Fruit fly (Drosophila melanogaster) whole organism, embryonic: ENCODE results near the gene CG43229.

ENCODE experiments used
- Awh ChIP-seq: fragments of 200-800 bp; sonication (Bioruptor generic); IDR thresholded peaks from 2 replicates; pipeline ENCODE4, ENCODE4 v1.3.6; 2022; ENCODE audit warnings: missing biosample characterization, missing genetic modification characterization
- B-H1 ChIP-seq: fragments of 200-800 bp; sonication (Bioruptor generic); IDR thresholded peaks from 3 replicates; pipeline ENCODE4 v1.3.6; 2022; ENCODE audit warnings: missing biosample characterization, missing genetic modification characterization
- CG10267 ChIP-seq: fragments of 200-800 bp; sonication (Bioruptor generic); optimal IDR thresholded peaks from 2 replicates; lab custom pipeline; 2018; ENCODE audit warnings: missing biosample characterization, mild to moderate bottlenecking, missing genetic modification characterization, moderate library complexity
- CG10321 ChIP-seq: fragments of 200-800 bp; sonication (Bioruptor generic); IDR thresholded peaks from 2 replicates; pipeline ENCODE4 v1.3.6; 2022; ENCODE audit warnings: missing biosample characterization, missing genetic modification characterization
- CG11696 ChIP-seq: fragments of 200-800 bp; sonication (Bioruptor generic); IDR thresholded peaks from 2 replicates; pipeline ENCODE4 v1.3.6; 2022; ENCODE audit warnings: missing biosample characterization, missing genetic modification characterization
- CG13624 ChIP-seq: fragments of 200-800 bp; sonication (Bioruptor generic); optimal IDR thresholded peaks from 2 replicates; lab custom pipeline; 2016; ENCODE audit warnings: missing biosample characterization, missing genetic modification characterization
- CG13894 ChIP-seq: fragments of 200-800 bp; sonication (Bioruptor generic); optimal IDR thresholded peaks from 3 replicates; lab custom pipeline; 2018; ENCODE audit warnings: missing biosample characterization, mild to moderate bottlenecking, missing genetic modification characterization, moderate library complexity
- CG14441 ChIP-seq: fragments of 200-800 bp; sonication (Bioruptor generic); IDR thresholded peaks from 2 replicates; pipeline ENCODE4 v1.3.6; 2022; ENCODE audit warnings: missing biosample characterization, missing genetic modification characterization
- CG1602 ChIP-seq: fragments of 200-800 bp; sonication (Bioruptor generic); optimal IDR thresholded peaks from 3 replicates; lab custom pipeline; 2016; ENCODE audit warnings: missing biosample characterization, missing genetic modification characterization
- CG1603 ChIP-seq: fragments of 200-800 bp; sonication (Bioruptor generic); optimal IDR thresholded peaks from 2 replicates; lab custom pipeline; 2019; ENCODE audit warnings: missing biosample characterization, mild to moderate bottlenecking, missing genetic modification characterization, moderate library complexity
- CG3281 ChIP-seq: fragments of 200-800 bp; sonication (Bioruptor generic); optimal IDR thresholded peaks from 3 replicates; lab custom pipeline; 2017; ENCODE audit warnings: missing biosample characterization, mild to moderate bottlenecking, missing genetic modification characterization
- CG9876 ChIP-seq: fragments of 200-800 bp; sonication (Bioruptor generic); optimal IDR thresholded peaks from 2 replicates; lab custom pipeline; 2016; ENCODE audit warnings: missing biosample characterization, missing genetic modification characterization
- Gug ChIP-seq: fragments of 200-800 bp; sonication (Bioruptor generic); IDR thresholded peaks from 4 replicates; pipeline ENCODE4 v1.3.6; 2022; ENCODE audit warnings: missing biosample characterization, missing genetic modification characterization
- HLH3B ChIP-seq: fragments of 200-800 bp; sonication (Bioruptor generic); IDR thresholded peaks from 2 replicates; pipeline ENCODE4 v1.3.6; 2022; ENCODE audit warnings: missing biosample characterization, missing genetic modification characterization
- Hr51 ChIP-seq, 2 experiments: fragments of 200-800 bp; sonication (Bioruptor generic); optimal IDR thresholded peaks; 2 replicates in 1 of 2; 3 replicates in 1 of 2; lab custom pipeline; 2016 to 2018; ENCODE audit warnings: missing biosample characterization in 2 of 2, missing genetic modification characterization in 2 of 2, mild to moderate bottlenecking in 1 of 2, moderate library complexity in 1 of 2
- Lpt ChIP-seq: fragments of >200 bp; optimal IDR thresholded peaks from 2 replicates; lab custom pipeline; 2018; ENCODE audit warnings: missing biosample characterization, missing genetic modification characterization
- Ptx1 ChIP-seq: fragments of 200-800 bp; sonication (Bioruptor generic); IDR thresholded peaks from 2 replicates; pipeline ENCODE4 v1.3.6; 2022; ENCODE audit warnings: missing biosample characterization, missing genetic modification characterization
- Sox100B ChIP-seq: fragments of 200-800 bp; sonication (Bioruptor generic); optimal IDR thresholded peaks from 3 replicates; lab custom pipeline; 2018; ENCODE audit warnings: missing biosample characterization, mild to moderate bottlenecking, missing genetic modification characterization
- Stat92E ChIP-seq, 3 experiments: fragments of >200 bp in 2 of 3; fragments of 200-800 bp in 1 of 3; sonication (Bioruptor generic) in 1 of 3; optimal IDR thresholded peaks; 2 replicates each; lab custom pipeline; 2017 to 2019; ENCODE audit warnings: missing biosample characterization in 3 of 3, missing genetic modification characterization in 3 of 3, mild to moderate bottlenecking in 1 of 3, moderate library complexity in 1 of 3
- abd-A ChIP-seq: fragments of 200-800 bp; sonication (Bioruptor generic); optimal IDR thresholded peaks from 3 replicates; lab custom pipeline; 2019; ENCODE audit warnings: missing biosample characterization, mild to moderate bottlenecking, missing genetic modification characterization, moderate library complexity
- ac ChIP-seq: fragments of 200-800 bp; sonication (Bioruptor generic); optimal IDR thresholded peaks from 3 replicates; lab custom pipeline; 2017; ENCODE audit warnings: missing biosample characterization, mild to moderate bottlenecking, missing genetic modification characterization
- amos ChIP-seq: fragments of 200-800 bp; sonication (Bioruptor generic); IDR thresholded peaks from 2 replicates; pipeline ENCODE4 v1.3.6; 2022; ENCODE audit warnings: missing biosample characterization, missing genetic modification characterization; ENCODE audit not compliant: partially characterized antibody
- bowl ChIP-seq: fragments of 200-800 bp; sonication (Bioruptor generic); IDR thresholded peaks from 2 replicates; pipeline ENCODE4 v1.3.6; 2022; ENCODE audit warnings: missing biosample characterization, missing genetic modification characterization
- chn ChIP-seq: fragments of 200-800 bp; sonication (Bioruptor generic); optimal IDR thresholded peaks from 2 replicates; lab custom pipeline; 2016; ENCODE audit warnings: missing biosample characterization, missing genetic modification characterization
- crol ChIP-seq: fragments of 200-800 bp; sonication (Bioruptor generic); IDR thresholded peaks from 2 replicates; pipeline ENCODE4 v1.3.6; 2022; ENCODE audit warnings: missing biosample characterization, missing genetic modification characterization
- dmrt99B ChIP-seq: fragments of 200-800 bp; sonication (Bioruptor generic); optimal IDR thresholded peaks from 2 replicates; lab custom pipeline; 2018; ENCODE audit warnings: missing biosample characterization, mild to moderate bottlenecking, missing genetic modification characterization, moderate library complexity
- grau ChIP-seq: fragments of 200-800 bp; optimal IDR thresholded peaks from 3 replicates; lab custom pipeline; 2019; ENCODE audit warnings: missing biosample characterization, mild to moderate bottlenecking, missing genetic modification characterization, moderate library complexity
- grn ChIP-seq: fragments of 200-800 bp; sonication (Bioruptor generic); optimal IDR thresholded peaks from 3 replicates; lab custom pipeline; 2017; ENCODE audit warnings: missing biosample characterization, missing genetic modification characterization
- gro ChIP-seq: fragments of 200-800 bp; sonication (Bioruptor generic); optimal IDR thresholded peaks from 2 replicates; lab custom pipeline; 2016; ENCODE audit warnings: missing biosample characterization, missing genetic modification characterization
- ken ChIP-seq: fragments of 200-800 bp; sonication (Bioruptor generic); IDR thresholded peaks from 3 replicates; pipeline ENCODE4 v1.3.6; 2022; ENCODE audit warnings: missing biosample characterization, missing genetic modification characterization
- kni ChIP-seq: fragments of 200-800 bp; sonication (Bioruptor generic); optimal IDR thresholded peaks from 3 replicates; lab custom pipeline; 2017; ENCODE audit warnings: mild to moderate bottlenecking, missing biosample characterization, missing genetic modification reagents, missing genetic modification characterization
- p53 ChIP-seq: fragments of 200-800 bp; sonication (Bioruptor generic); optimal IDR thresholded peaks from 2 replicates; lab custom pipeline; 2016; ENCODE audit warnings: missing biosample characterization, missing genetic modification characterization
- row ChIP-seq: fragments of 200-800 bp; sonication (Bioruptor generic); IDR thresholded peaks from 3 replicates; pipeline ENCODE4 v1.3.6; 2022; ENCODE audit warnings: missing biosample characterization, missing genetic modification characterization
- sd ChIP-seq: fragments of 200-800 bp; sonication (Bioruptor generic); optimal IDR thresholded peaks from 3 replicates; lab custom pipeline; 2018; ENCODE audit warnings: missing biosample characterization, mild to moderate bottlenecking, missing genetic modification characterization, moderate library complexity
- sens-2 ChIP-seq: fragments of 200-800 bp; sonication (Bioruptor generic); IDR thresholded peaks from 2 replicates; pipeline ENCODE4 v1.3.6; 2022; ENCODE audit warnings: missing biosample characterization, missing genetic modification characterization
- slp2 ChIP-seq: fragments of 200-800 bp; sonication (Bioruptor generic); optimal IDR thresholded peaks from 2 replicates; lab custom pipeline; 2016; ENCODE audit warnings: missing biosample characterization, missing genetic modification characterization
- tio ChIP-seq: fragments of 200-800 bp; sonication (Bioruptor generic); optimal IDR thresholded peaks from 2 replicates; lab custom pipeline; 2017; ENCODE audit warnings: missing biosample characterization, missing genetic modification characterization, inconsistent platforms

CG43229 gene

dm6 chrX:18140932-18141587, 2.7 kb downstream of the CG43229 start (continued):
- peak; percentile 21 for TF ChIP-seq CG1602
- TF ChIP-seq tio (GFP tag; lab: Kevin White, UChicago) = peak; percentile 23
- no peak for TF ChIP-seq p53 (GFP tag; lab: Kevin White, UChicago)
- TF ChIP-seq gro = no peak
- TF ChIP-seq B-H1 (GFP tag; lab: Robert Waterston, UW) = no peak; the same call in 2 of the 3 replicates
- TF ChIP-seq Gug (GFP tag; lab: Robert Waterston, UW) = peak; percentile 10; the same call in 1 of the 4 replicates
- no peak for TF ChIP-seq amos (GFP tag; lab: Robert Waterston, UW)
- no peak for TF ChIP-seq Stat92E (GFP tag; optimal IDR thresholded peaks at IDR 0.05; lab: Kevin White, UChicago)
- TF ChIP-seq HLH3B (GFP tag; lab: Robert Waterston, UW) = 0 out of 2 replicates have a peak, but pooled peaks have one; percentile 30
- peak; percentile 35 for TF ChIP-seq CG1603 (tag; lab: Kevin White, UChicago)
- TF ChIP-seq dmrt99B (tag; lab: Kevin White, UChicago) = peak; percentile 50
- TF ChIP-seq CG11696 (GFP tag; lab: Robert Waterston, UW) = no peak
- no peak for TF ChIP-seq slp2 (GFP tag; lab: Kevin White, UChicago)
- TF ChIP-seq ac = no peak
- peak; percentile 11 for TF ChIP-seq CG3281
- peak; percentile 6 for TF ChIP-seq Sox100B
- TF ChIP-seq CG13624 (GFP tag; lab: Kevin White, UChicago) = no peak
- no peak for TF ChIP-seq CG14441 (GFP tag; lab: Robert Waterston, UW)
- no peak for TF ChIP-seq CG9876 (GFP tag; lab: Kevin White, UChicago)
- TF ChIP-seq row (GFP tag; lab: Robert Waterston, UW) = peak; percentile 33; the same call in 2 of the 3 replicates
- no peak for TF ChIP-seq bowl (GFP tag; lab: Robert Waterston, UW)
- TF ChIP-seq grau = peak; percentile 32
- TF ChIP-seq chn = no peak
- no peak for TF ChIP-seq CG10267 (tag; lab: Kevin White, UChicago)
- no peak for TF ChIP-seq ken
- TF ChIP-seq Ptx1 = peak; percentile 28; the same call in 1 of the 2 replicates
- TF ChIP-seq, all 482 proteins: peak for 67

dm6 chrX:18149292-18149691, 10.9 kb downstream of the CG43229 start:
- TF ChIP-seq abd-A (tag; lab: Kevin White, UChicago) = peak; percentile 51
- TF ChIP-seq Awh (GFP tag; lab: Robert Waterston, UW) = no peak
- TF ChIP-seq CG13894 (tag; lab: Kevin White, UChicago) = peak; percentile 54
- TF ChIP-seq Lpt (GFP tag; lab: Kevin White, UChicago) = no peak
- no peak for TF ChIP-seq kni

DNA sequence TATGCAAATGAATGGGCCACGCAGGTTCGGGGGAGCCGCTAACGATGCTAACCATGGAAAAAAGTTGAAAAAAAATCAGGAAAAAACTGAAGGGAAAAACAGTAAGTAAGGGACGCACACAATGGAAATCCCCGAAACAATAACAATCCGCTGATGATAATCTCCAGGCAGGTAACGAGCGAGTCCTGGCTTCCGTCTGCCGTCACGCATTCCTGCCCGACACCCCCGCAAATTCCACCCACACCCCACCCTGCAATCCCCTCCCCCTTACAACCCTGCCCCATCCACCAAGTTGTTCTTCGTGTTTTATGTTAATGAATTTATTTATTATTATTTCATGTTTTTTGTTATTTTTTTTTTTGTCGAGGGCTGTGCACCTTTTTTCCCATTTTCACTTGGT, 13.0 kb downstream of the CG43229 start:
- no peak for TF ChIP-seq Hr51 (GFP tag; optimal IDR thresholded peaks at IDR 0.05; lab: Kevin White, UChicago)
- TF ChIP-seq sens-2 = no peak
- TF ChIP-seq abd-A (tag; lab: Kevin White, UChicago) = peak; percentile 36
- peak; percentile 52 for TF ChIP-seq crol
- TF ChIP-seq sd = peak; percentile 54
- TF ChIP-seq grn (GFP tag; lab: Kevin White, UChicago) = no peak
- TF ChIP-seq CG10321 (GFP tag; lab: Robert Waterston, UW) = no peak
